Fruit fly (Drosophila melanogaster) whole organism, pupa: Measurements from ENCODE around the gene Art3.

ENCODE experiments used
- CG10348 ChIP-seq: fragments of 200-800 bp; sonication (Bioruptor generic); IDR thresholded peaks from 2 replicates; pipeline ENCODE4 v1.3.6; 2022; ENCODE audit warnings: missing biosample characterization, missing genetic modification characterization
- CG12605 ChIP-seq: fragments of 200-800 bp; sonication (Bioruptor generic); IDR thresholded peaks from 2 replicates; pipeline ENCODE4 v1.3.6; 2022; ENCODE audit warnings: missing biosample characterization, missing genetic modification characterization
- CG13204 ChIP-seq: fragments of 200-800 bp; sonication (Bioruptor generic); optimal IDR thresholded peaks from 2 replicates; lab custom pipeline; 2018; ENCODE audit warnings: missing biosample characterization, mild to moderate bottlenecking, missing genetic modification characterization, moderate library complexity
- CG14655 ChIP-seq: fragments of 200-800 bp; sonication (Bioruptor generic); optimal IDR thresholded peaks from 3 replicates; lab custom pipeline; 2017; ENCODE audit warnings: mild to moderate bottlenecking, missing biosample characterization, missing genetic modification reagents, missing genetic modification characterization
- CG15710 ChIP-seq: fragments of 200-800 bp; sonication (Bioruptor generic); optimal IDR thresholded peaks from 2 replicates; lab custom pipeline; 2018; ENCODE audit warnings: missing biosample characterization, mild to moderate bottlenecking, missing genetic modification characterization, moderate library complexity
- CG17806 ChIP-seq: fragments of 200-800 bp; sonication (Bioruptor generic); optimal IDR thresholded peaks from 2 replicates; lab custom pipeline; 2018; ENCODE audit warnings: missing biosample characterization, mild to moderate bottlenecking, missing genetic modification characterization, moderate library complexity
- CG32121 ChIP-seq: fragments of 200-800 bp; sonication (Bioruptor generic); IDR thresholded peaks from 2 replicates; pipeline ENCODE4 v1.3.6; 2022; ENCODE audit warnings: missing biosample characterization, missing genetic modification characterization
- CG34367 ChIP-seq: fragments of 200-800 bp; sonication (Bioruptor generic); optimal IDR thresholded peaks from 2 replicates; lab custom pipeline; 2018; ENCODE audit warnings: missing biosample characterization, mild to moderate bottlenecking, missing genetic modification characterization
- CG4496 ChIP-seq: fragments of 200-800 bp; sonication (Bioruptor generic); IDR thresholded peaks from 3 replicates; pipeline ENCODE4 v1.3.6; 2022; ENCODE audit warnings: missing biosample characterization, missing genetic modification characterization
- CG8159 ChIP-seq: fragments of 200-800 bp; sonication (Bioruptor generic); optimal IDR thresholded peaks from 3 replicates; lab custom pipeline; 2018; ENCODE audit warnings: missing biosample characterization, mild to moderate bottlenecking, missing genetic modification characterization, moderate library complexity
- CG8301 ChIP-seq: fragments of 200-800 bp; sonication (Bioruptor generic); optimal IDR thresholded peaks from 2 replicates; lab custom pipeline; 2018; ENCODE audit warnings: missing biosample characterization, mild to moderate bottlenecking, missing genetic modification characterization
- CG9948 ChIP-seq: fragments of 200-800 bp; sonication (Bioruptor generic); optimal IDR thresholded peaks from 2 replicates; lab custom pipeline; 2018; ENCODE audit warnings: missing biosample characterization, mild to moderate bottlenecking, missing genetic modification characterization, moderate library complexity
- D1 ChIP-seq: fragments of 200-800 bp; sonication (Bioruptor generic); optimal IDR thresholded peaks from 2 replicates; lab custom pipeline; 2018; ENCODE audit warnings: missing biosample characterization, mild to moderate bottlenecking, missing genetic modification characterization, moderate library complexity
- EcR ChIP-seq: fragments of 200-800 bp; sonication (Bioruptor generic); optimal IDR thresholded peaks from 3 replicates; lab custom pipeline; 2019; ENCODE audit warnings: missing biosample characterization, missing genetic modification characterization, mild to moderate bottlenecking, moderate library complexity, missing genetic modification reagents
- Ets98B ChIP-seq: fragments of 200-800 bp; sonication (Bioruptor generic); IDR thresholded peaks from 2 replicates; pipeline ENCODE4 v1.3.6; 2022; ENCODE audit warnings: missing biosample characterization, missing genetic modification characterization
- Pif1A ChIP-seq: fragments of 200-800 bp; sonication (Bioruptor generic); optimal IDR thresholded peaks from 3 replicates; lab custom pipeline; 2016; ENCODE audit warnings: missing biosample characterization, missing genetic modification characterization
- Pif1B ChIP-seq: fragments of 200-800 bp; sonication (Bioruptor generic); optimal IDR thresholded peaks from 3 replicates; lab custom pipeline; 2016; ENCODE audit warnings: missing biosample characterization, missing genetic modification characterization
- Snoo ChIP-seq: fragments of 200-800 bp; sonication (Bioruptor generic); optimal IDR thresholded peaks from 3 replicates; lab custom pipeline; 2017; ENCODE audit warnings: missing biosample characterization, mild to moderate bottlenecking, missing genetic modification characterization, inconsistent platforms
- fd96Ca ChIP-seq: fragments of 200-800 bp; sonication (Bioruptor generic); IDR thresholded peaks from 3 replicates; pipeline ENCODE4 v1.3.6; 2022; ENCODE audit warnings: missing biosample characterization, missing genetic modification characterization
- gl ChIP-seq: fragments of 200-800 bp; sonication (Bioruptor generic); optimal IDR thresholded peaks from 2 replicates; lab custom pipeline; 2018; ENCODE audit warnings: missing biosample characterization, mild to moderate bottlenecking, missing genetic modification characterization
- rn ChIP-seq: fragments of 200-800 bp; sonication (Bioruptor generic); IDR thresholded peaks from 2 replicates; pipeline ENCODE4 v1.3.6; 2022; ENCODE audit warnings: missing biosample characterization, missing genetic modification characterization

The Art3 gene

DNA sequence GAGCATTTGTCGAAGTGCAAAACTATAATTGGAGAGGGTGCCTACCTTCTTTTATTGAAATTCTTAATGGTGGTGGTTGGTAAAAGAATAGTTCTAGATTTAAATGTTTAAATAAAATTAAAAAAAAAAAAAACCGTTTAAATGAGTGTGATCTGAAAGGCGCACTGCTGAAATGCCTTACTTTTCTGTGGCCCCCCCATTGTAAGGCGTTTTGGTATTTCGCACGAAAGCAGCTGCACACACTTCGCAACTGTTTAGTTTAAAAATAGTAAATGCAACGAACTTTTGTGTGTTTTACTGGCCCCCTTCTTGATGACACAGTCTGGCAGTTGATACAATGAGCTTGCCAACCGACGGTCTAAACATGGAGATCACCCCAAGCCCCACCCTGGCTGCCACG lies 39.2 kb upstream of the Art3 start, which contains the start of the genes CG14864 and Zip88E:
CG14864 (minus strand) TSS at position 113 of the 400 bp plus-strand sequence.
Zip88E (plus strand) TSS at position 237 of the 400 bp plus-strand sequence.
- TF ChIP-seq CG14655 (GFP tag; lab: Kevin White, UChicago) = no peak
- no peak for TF ChIP-seq Ets98B (GFP tag; lab: Robert Waterston, UW)
- no peak for TF ChIP-seq fd96Ca (GFP tag; lab: Robert Waterston, UW)
- TF ChIP-seq CG9948 = no peak
- no peak for TF ChIP-seq CG8301 (tag; lab: Kevin White, UChicago)
- TF ChIP-seq CG32121 (GFP tag; lab: Robert Waterston, UW) = no peak
- TF ChIP-seq CG4496 = no peak
- TF ChIP-seq CG10348 (GFP tag; lab: Robert Waterston, UW) = no peak
- no peak for TF ChIP-seq CG13204 (GFP tag; lab: Kevin White, UChicago)
- no peak for TF ChIP-seq rn
- no peak for TF ChIP-seq D1 (tag; lab: Kevin White, UChicago)
- no peak for TF ChIP-seq Snoo
- no peak for TF ChIP-seq CG12605 (GFP tag; lab: Robert Waterston, UW)

DNA sequence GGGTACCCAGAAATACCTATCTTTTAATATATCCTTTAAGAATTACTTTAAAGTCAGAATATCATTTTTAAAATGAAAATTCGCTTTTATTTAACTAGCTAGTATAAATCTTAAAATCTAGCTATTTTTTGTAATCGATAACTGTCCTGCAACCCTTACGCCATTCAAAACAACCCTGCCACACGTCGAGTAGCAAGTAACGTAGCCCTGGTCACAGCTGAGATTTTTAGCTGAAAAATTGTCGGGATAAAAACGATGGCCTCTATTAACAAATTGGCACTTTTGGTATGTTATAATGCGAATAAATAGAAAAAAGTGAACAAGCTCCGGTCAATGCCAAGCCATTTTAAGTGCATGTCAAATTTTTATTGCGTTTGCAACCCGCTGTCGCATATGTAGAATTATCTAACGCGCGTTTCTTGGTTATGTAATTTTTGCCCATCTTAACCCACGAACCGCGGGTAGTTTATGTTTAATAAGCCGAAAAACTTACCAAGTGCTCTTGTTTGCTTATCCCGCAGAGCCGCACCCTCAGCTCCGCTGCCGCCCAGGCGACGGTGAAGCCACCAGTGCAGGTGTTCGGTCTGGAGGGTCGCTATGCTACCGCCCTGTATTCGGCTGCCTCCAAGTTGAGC lies 36.3 kb upstream of the Art3 start, which contains the start of gene ATPsynO:
ATPsynO (plus strand) TSS at position 186 of the 635 bp plus-strand sequence.
- TF ChIP-seq Ets98B (GFP tag; lab: Robert Waterston, UW) (no peak), CG8159 (no peak), CG12605 (GFP tag; lab: Robert Waterston, UW) (no peak), CG10348 (GFP tag; lab: Robert Waterston, UW) (no peak), CG13204 (GFP tag; lab: Kevin White, UChicago) (no peak), CG4496 (no peak), gl (no peak), CG9948 (no peak), rn (no peak), CG8301 (tag; lab: Kevin White, UChicago) (no peak), Pif1A (GFP tag; lab: Kevin White, UChicago) (no peak), Pif1B (GFP tag; lab: Kevin White, UChicago) (no peak), fd96Ca (GFP tag; lab: Robert Waterston, UW) (no peak)

DNA sequence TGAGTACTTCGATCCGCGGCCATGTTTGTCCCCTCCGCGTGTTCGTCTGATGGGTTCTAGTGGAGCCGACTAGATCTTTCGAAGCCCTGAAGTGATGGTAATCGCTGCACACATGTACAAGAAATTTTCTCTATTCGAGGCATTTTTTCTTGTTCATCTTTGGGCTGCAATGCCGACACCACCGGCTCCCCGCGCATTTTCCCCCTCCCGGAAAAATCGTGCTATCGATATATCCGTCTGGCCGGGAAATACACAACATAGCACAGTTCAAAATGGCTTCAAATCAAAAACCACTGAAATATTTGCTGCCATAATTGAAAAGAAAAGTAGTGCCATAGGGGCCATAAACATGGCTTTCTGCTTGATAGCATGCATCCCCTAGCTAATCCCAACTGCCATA lies 34.7 kb upstream of the Art3 start:
- TF ChIP-seq CG10348 (GFP tag; lab: Robert Waterston, UW) (no peak), CG17806 (tag; lab: Kevin White, UChicago) (no peak), Snoo (no peak), fd96Ca (GFP tag; lab: Robert Waterston, UW) (no peak), CG15710 (tag; lab: Kevin White, UChicago) (no peak), EcR (GFP tag; lab: Kevin White, UChicago) (no peak), CG14655 (GFP tag; lab: Kevin White, UChicago) (no peak), D1 (tag; lab: Kevin White, UChicago) (no peak), Ets98B (GFP tag; lab: Robert Waterston, UW) (no peak), Pif1B (GFP tag; lab: Kevin White, UChicago) (no peak), CG12605 (GFP tag; lab: Robert Waterston, UW) (no peak), CG9948 (no peak), CG13204 (GFP tag; lab: Kevin White, UChicago) (no peak), CG4496 (no peak)

DNA sequence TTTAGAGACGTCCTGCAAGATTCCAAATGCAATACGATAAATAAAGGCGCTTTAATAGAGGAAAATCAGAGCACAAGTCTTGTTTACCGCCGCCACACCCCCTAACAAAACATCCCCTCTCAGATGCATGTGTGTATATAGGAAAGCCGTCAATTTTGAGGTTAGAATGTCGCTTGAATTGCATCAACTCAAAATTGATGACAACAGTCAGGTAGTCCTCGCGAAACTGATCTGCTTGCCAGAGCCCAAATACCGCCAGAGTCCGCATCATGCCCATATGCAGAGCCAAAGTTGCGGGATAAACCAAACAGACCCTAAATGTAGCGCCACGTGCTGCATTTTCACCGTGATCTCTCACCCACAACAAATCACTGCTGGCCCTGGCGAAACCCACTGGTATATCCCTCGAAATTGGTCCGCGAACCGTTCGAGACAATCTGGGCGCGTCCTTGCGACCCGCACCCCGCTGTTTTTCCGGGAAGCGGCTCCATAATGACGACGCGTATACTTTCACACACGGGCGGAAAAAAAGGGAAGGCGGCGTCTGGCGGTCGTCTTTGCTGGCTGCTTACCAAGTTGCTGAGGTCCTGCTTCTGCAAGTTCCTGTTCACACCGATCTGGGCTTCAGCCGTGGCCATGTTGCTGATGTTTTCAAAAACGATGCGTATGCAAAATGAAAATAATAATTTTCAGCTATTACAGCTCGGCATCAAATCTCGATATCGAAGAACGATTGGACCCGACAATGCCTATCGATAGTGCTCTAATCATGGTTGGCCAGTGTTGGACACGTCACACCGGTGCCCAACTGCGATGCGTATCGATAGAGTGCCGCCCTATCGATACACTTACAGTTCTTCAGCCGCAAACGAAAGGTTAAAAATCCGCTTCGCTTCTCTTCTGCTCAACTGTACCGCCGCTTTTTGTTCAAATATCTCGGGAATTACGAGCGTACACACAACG lies 33.8 kb upstream of the Art3 start, which contains the start of the genes eIF2gamma and Set:
eIF2gamma (minus strand) TSS at position 749 of the 963 bp plus-strand sequence.
Set (plus strand) TSS at position 843 of the 963 bp plus-strand sequence.
- TF ChIP-seq EcR (GFP tag; lab: Kevin White, UChicago) (no peak), rn (no peak), gl (no peak), Pif1A (GFP tag; lab: Kevin White, UChicago) (no peak), CG8301 (tag; lab: Kevin White, UChicago) (no peak), CG13204 (GFP tag; lab: Kevin White, UChicago) (no peak), CG17806 (tag; lab: Kevin White, UChicago) (no peak), CG15710 (tag; lab: Kevin White, UChicago) (no peak), Pif1B (GFP tag; lab: Kevin White, UChicago) (no peak), fd96Ca (GFP tag; lab: Robert Waterston, UW) (no peak), D1 (tag; lab: Kevin White, UChicago) (no peak), CG8159 (no peak), CG34367 (tag; lab: Kevin White, UChicago) (no peak), Ets98B (GFP tag; lab: Robert Waterston, UW) (no peak), CG4496 (no peak), CG32121 (GFP tag; lab: Robert Waterston, UW) (no peak)

DNA sequence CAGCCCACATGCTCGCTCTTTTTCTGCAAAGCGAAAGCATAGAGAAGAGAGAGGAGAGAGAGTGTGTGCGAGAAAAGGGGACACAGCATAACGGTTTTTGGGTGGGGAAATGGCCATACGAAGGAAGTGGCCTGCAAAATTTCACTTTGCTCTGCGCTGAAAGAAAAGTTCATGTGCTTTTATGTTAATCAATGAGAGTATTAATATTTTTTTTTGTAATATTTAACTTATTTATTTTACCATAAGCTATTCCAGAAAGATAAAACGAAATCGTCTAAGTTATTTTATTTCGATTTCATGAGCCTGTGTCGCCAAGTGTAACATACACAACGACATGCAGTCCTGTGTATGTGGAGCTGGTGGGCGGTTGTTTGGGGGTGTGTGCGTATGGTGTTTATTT lies 21.2 kb upstream of the Art3 start:
- TF ChIP-seq CG9948 (no peak), rn (peak; percentile 56), CG17806 (tag; lab: Kevin White, UChicago) (no peak), CG34367 (tag; lab: Kevin White, UChicago) (peak; percentile 40), fd96Ca (GFP tag; lab: Robert Waterston, UW) (peak; percentile 67), CG8159 (peak; percentile 62), CG14655 (GFP tag; lab: Kevin White, UChicago) (no peak), CG12605 (GFP tag; lab: Robert Waterston, UW) (peak; percentile 60), CG4496 (peak; percentile 72; the same call in 2 of the 3 replicates), CG13204 (GFP tag; lab: Kevin White, UChicago) (no peak), D1 (tag; lab: Kevin White, UChicago) (no peak), CG32121 (GFP tag; lab: Robert Waterston, UW) (peak; percentile 70), EcR (GFP tag; lab: Kevin White, UChicago) (no peak), CG8301 (tag; lab: Kevin White, UChicago) (no peak), Pif1A (GFP tag; lab: Kevin White, UChicago) (no peak), Snoo (no peak), gl (no peak), CG15710 (tag; lab: Kevin White, UChicago) (peak; percentile 74), CG10348 (GFP tag; lab: Robert Waterston, UW) (no peak), Pif1B (GFP tag; lab: Kevin White, UChicago) (no peak), Ets98B (GFP tag; lab: Robert Waterston, UW) (peak; percentile 81)
